Fruit fly (Drosophila melanogaster): ENCODE data around the gene Yp2.
A peak's percentile ranks its signal among the peaks of the same experiment; 100 is the strongest.

Gene Yp2

DNA sequence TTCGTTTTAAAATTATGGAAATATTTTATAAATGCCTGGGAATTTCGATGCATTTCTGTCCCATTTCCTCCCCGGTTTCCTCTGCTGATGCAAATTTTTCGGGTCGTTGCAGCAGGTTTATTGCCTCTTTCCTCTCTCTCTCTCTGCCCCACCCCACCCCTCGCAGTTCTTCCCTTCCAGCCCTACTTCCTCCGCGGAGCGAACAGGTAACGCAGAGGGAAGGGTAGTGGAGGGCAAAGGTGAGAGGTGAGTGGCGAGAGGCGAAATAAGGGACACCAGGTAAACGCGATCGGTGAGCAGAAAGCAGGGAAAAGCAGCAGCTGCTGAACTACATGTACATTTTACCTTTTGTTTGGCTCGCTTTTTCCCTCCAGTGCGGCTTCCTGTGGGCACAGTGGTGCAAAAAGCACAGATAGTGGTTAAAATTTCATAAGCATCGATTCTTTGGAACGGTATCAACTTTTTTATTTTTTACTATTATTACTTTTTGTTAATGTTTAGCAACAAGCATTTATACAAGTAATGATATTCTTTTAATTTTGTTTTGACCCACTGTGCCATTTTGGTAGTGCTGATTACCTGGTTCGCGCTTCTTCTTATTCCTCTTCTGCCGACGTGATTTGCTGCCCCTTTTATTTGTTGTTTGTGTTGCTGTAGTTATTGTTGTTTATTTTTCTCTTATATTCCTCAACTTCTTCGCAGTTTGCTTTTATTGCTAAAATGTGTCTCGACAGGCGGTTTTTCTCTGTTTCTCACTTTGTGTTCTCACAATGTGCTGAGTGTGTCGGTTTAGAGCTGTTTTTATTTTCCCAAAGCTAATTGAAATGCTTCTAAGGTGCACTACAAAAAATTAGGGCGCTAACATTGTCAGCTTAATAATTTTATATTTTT lies 35.8 kb upstream of the Yp2 start (continued):
- TF ChIP-seq Dek (tag; optimal IDR thresholded peaks at IDR 0.05) (no peak), E2f2 (GFP tag; IDR thresholded peaks at IDR 0.05) (peak; percentile 49), CG9727 (GFP tag; optimal IDR thresholded peaks at IDR 0.05) (peak; percentile 77), Hmx (GFP tag; optimal IDR thresholded peaks at IDR 0.05) (no peak), tap (tag; optimal IDR thresholded peaks at IDR 0.05) (no peak), CG12391 (tag; optimal IDR thresholded peaks at IDR 0.05) (peak; percentile 69), tin (GFP tag; optimal IDR thresholded peaks at IDR 0.05) (peak; percentile 57), CG6175 (GFP tag; IDR thresholded peaks at IDR 0.05) (no peak), CG13287 (GFP tag; IDR thresholded peaks at IDR 0.05; ENCODE audit: partially characterized antibody) (no peak), schlank (tag; optimal IDR thresholded peaks at IDR 0.05) (no peak), CG16863 (GFP tag; optimal IDR thresholded peaks at IDR 0.05) (no peak), ab (GFP tag; optimal IDR thresholded peaks at IDR 0.05) (no peak), CG10462 (GFP tag; optimal IDR thresholded peaks at IDR 0.05) (no peak), Optix (GFP tag; IDR thresholded peaks at IDR 0.05) (peak; percentile 62; the same call in 2 of the 3 replicates), chif (GFP tag; optimal IDR thresholded peaks at IDR 0.05) (peak; percentile 32 to 61), psq (GFP tag; optimal IDR thresholded peaks at IDR 0.05) (peak; percentile 29), CG12219 (GFP tag; optimal IDR thresholded peaks at IDR 0.05) (peak; percentile 13), Max (GFP tag; optimal IDR thresholded peaks at IDR 0.05) (peak; percentile 14), esg (GFP tag; conservative IDR thresholded peaks at IDR 0.05) (peak; percentile 44), CG17328 (GFP tag; IDR thresholded peaks at IDR 0.05) (peak; percentile 85), pum (GFP tag; optimal IDR thresholded peaks at IDR 0.05) (peak; percentile 8), CG4282 (GFP tag; optimal IDR thresholded peaks at IDR 0.05) (peak; percentile 50), abd-A (tag; optimal IDR thresholded peaks at IDR 0.05) (no peak), repo (GFP tag; optimal IDR thresholded peaks at IDR 0.05) (no peak), CG12155 (GFP tag; optimal IDR thresholded peaks at IDR 0.05) (peak; percentile 18), dm (GFP tag; optimal IDR thresholded peaks at IDR 0.05) (no peak), CG2202 (tag; optimal IDR thresholded peaks at IDR 0.05) (peak; percentile 52), wek (GFP tag; optimal IDR thresholded peaks at IDR 0.05) (no peak), CG30431 (GFP tag; optimal IDR thresholded peaks at IDR 0.05) (peak; percentile 59), CG6689 (GFP tag; IDR thresholded peaks at IDR 0.05) (peak; percentile 76), Fer2 (tag; optimal IDR thresholded peaks at IDR 0.05) (no peak), CG7839 (tag; optimal IDR thresholded peaks at IDR 0.05) (peak; percentile 68), kni (GFP tag; optimal IDR thresholded peaks at IDR 0.05) (peak; percentile 63), CG2875 (GFP tag; optimal IDR thresholded peaks at IDR 0.05) (peak; percentile 58), aop (GFP tag; IDR thresholded peaks at IDR 0.05) (peak; percentile 26; the same call in 1 of the 2 replicates), p53 (GFP tag; optimal IDR thresholded peaks at IDR 0.05) (no peak), Nf-YC (tag; optimal IDR thresholded peaks at IDR 0.05) (no peak), BEAF-32 (GFP tag; optimal IDR thresholded peaks at IDR 0.05) (no peak), Elba2 (GFP tag; optimal IDR thresholded peaks at IDR 0.05) (peak; percentile 55), CG11398 (GFP tag; optimal IDR thresholded peaks at IDR 0.05) (no peak), CG9437 (GFP tag; optimal IDR thresholded peaks at IDR 0.05) (peak; percentile 5), CG33213 (GFP tag; optimal IDR thresholded peaks at IDR 0.05) (peak; percentile 20), Ptx1 (GFP tag; IDR thresholded peaks at IDR 0.05) (peak; percentile 76), gsb-n (tag; optimal IDR thresholded peaks at IDR 0.05) (peak; percentile 63), HmgD (GFP tag; optimal IDR thresholded peaks at IDR 0.05) (no peak), prd (optimal IDR thresholded peaks at IDR 0.05) (no peak), prd (GFP tag; IDR thresholded peaks at IDR 0.05) (peak; percentile 89), CG6654 (GFP tag; optimal IDR thresholded peaks at IDR 0.05) (no peak), CG2678 (tag; optimal IDR thresholded peaks at IDR 0.05) (peak; percentile 57)
